Worm (Caenorhabditis elegans) whole organism, late embryonic: ENCODE results near the gene C03E10.3.
A peak's percentile ranks its signal among the peaks of the same experiment; 100 is the strongest.

ENCODE experiments used
- C08G9.2 ChIP-seq: sonication (generic microtip); optimal IDR thresholded peaks from 2 replicates; lab custom pipeline; 2016; ENCODE audit warnings: mild to moderate bottlenecking, missing genetic modification characterization, moderate library complexity, missing compliant biosample characterization
- C38D4.7 ChIP-seq: fragments of 200-800 bp; sonication (Bioruptor generic); optimal IDR thresholded peaks from 2 replicates; lab custom pipeline; 2018; ENCODE audit warnings: mild to moderate bottlenecking, missing genetic modification characterization, moderate library complexity, missing compliant biosample characterization
- F13H6.1 ChIP-seq: sonication (generic microtip); optimal IDR thresholded peaks from 2 replicates; lab custom pipeline; 2016; ENCODE audit warnings: missing genetic modification characterization, missing compliant biosample characterization
- K02D7.2 ChIP-seq: sonication (generic microtip); optimal IDR thresholded peaks from 2 replicates; lab custom pipeline; 2017; ENCODE audit warnings: mild to moderate bottlenecking, missing genetic modification characterization, missing compliant biosample characterization
- K09A11.1 ChIP-seq: sonication (generic microtip); optimal IDR thresholded peaks from 2 replicates; lab custom pipeline; 2017; ENCODE audit warnings: antibody characterized with exemption, mild to moderate bottlenecking, missing genetic modification characterization, missing compliant biosample characterization; ENCODE audit not compliant: insufficient read depth
- ama-1 ChIP-seq: fragments of 150-350 bp; optimal IDR thresholded peaks from 2 replicates; lab custom pipeline; 2014
- ceh-18 ChIP-seq: sonication (generic microtip); optimal IDR thresholded peaks from 2 replicates; lab custom pipeline; 2016; ENCODE audit warnings: missing genetic modification characterization, missing compliant biosample characterization
- ceh-19 ChIP-seq: fragments of 200-800 bp; sonication (Bioruptor generic); optimal IDR thresholded peaks from 2 replicates; lab custom pipeline; 2018; ENCODE audit warnings: mild to moderate bottlenecking, missing genetic modification characterization, missing compliant biosample characterization
- ceh-22 ChIP-seq: sonication (generic microtip); optimal IDR thresholded peaks from 2 replicates; lab custom pipeline; 2017; ENCODE audit warnings: missing biosample characterization, missing genetic modification characterization
- ceh-24 ChIP-seq: sonication (generic microtip); optimal IDR thresholded peaks from 2 replicates; lab custom pipeline; 2016; ENCODE audit warnings: mild to moderate bottlenecking, missing genetic modification characterization, missing compliant biosample characterization
- ceh-30 ChIP-seq: fragments of 150-350 bp; optimal IDR thresholded peaks from 2 replicates; lab custom pipeline; 2014; ENCODE audit warnings: missing biosample characterization, missing genetic modification characterization
- ceh-34 ChIP-seq: sonication (generic microtip); optimal IDR thresholded peaks from 2 replicates; lab custom pipeline; 2016; ENCODE audit warnings: mild to moderate bottlenecking, missing genetic modification characterization, missing compliant biosample characterization
- ceh-45 ChIP-seq: fragments of 200-800 bp; sonication (Bioruptor generic); IDR thresholded peaks from 2 replicates; pipeline ENCODE4 v1.3.6; 2022; ENCODE audit warnings: missing genetic modification reagents, missing genetic modification characterization, missing compliant biosample characterization
- dmd-4 ChIP-seq: sonication (generic microtip); optimal IDR thresholded peaks from 2 replicates; lab custom pipeline; 2016; ENCODE audit warnings: borderline replicate concordance, missing genetic modification characterization, missing compliant biosample characterization
- elt-2 ChIP-seq: sonication (generic microtip); optimal IDR thresholded peaks from 2 replicates; lab custom pipeline; 2016; ENCODE audit warnings: missing genetic modification reagents, missing genetic modification characterization, missing compliant biosample characterization
- elt-4 ChIP-seq: sonication (generic microtip); optimal IDR thresholded peaks from 2 replicates; lab custom pipeline; 2016; ENCODE audit warnings: missing genetic modification characterization, missing compliant biosample characterization
- ets-4 ChIP-seq: sonication (generic microtip); optimal IDR thresholded peaks from 2 replicates; lab custom pipeline; 2016; ENCODE audit warnings: missing genetic modification characterization, missing compliant biosample characterization
- eyg-1 ChIP-seq: sonication (generic microtip); optimal IDR thresholded peaks from 2 replicates; lab custom pipeline; 2016; ENCODE audit warnings: missing genotype, missing genetic modification characterization, missing compliant biosample characterization
- fkh-10 ChIP-seq: fragments of 150-350 bp; optimal IDR thresholded peaks from 2 replicates; lab custom pipeline; 2014; ENCODE audit warnings: missing biosample characterization, missing genetic modification reagents, missing genetic modification characterization
- fkh-6 ChIP-seq: sonication (generic microtip); optimal IDR thresholded peaks from 2 replicates; lab custom pipeline; 2016; ENCODE audit warnings: missing genetic modification characterization, missing compliant biosample characterization
- gmeb-2 ChIP-seq: sonication (generic microtip); optimal IDR thresholded peaks from 2 replicates; lab custom pipeline; 2016; ENCODE audit warnings: missing genetic modification characterization, inconsistent platforms, missing compliant biosample characterization
- hlh-13 ChIP-seq: fragments of 200-800 bp; sonication (Bioruptor generic); optimal IDR thresholded peaks from 2 replicates; lab custom pipeline; 2018; ENCODE audit warnings: mild to moderate bottlenecking, missing genetic modification characterization, missing compliant biosample characterization
- hlh-30 ChIP-seq: sonication (generic microtip); optimal IDR thresholded peaks from 2 replicates; lab custom pipeline; 2017; ENCODE audit warnings: antibody characterized with exemption, missing genetic modification characterization, missing compliant biosample characterization; ENCODE audit not compliant: insufficient read depth
- hlh-8 ChIP-seq: sonication (generic microtip); optimal IDR thresholded peaks from 2 replicates; lab custom pipeline; 2016; ENCODE audit warnings: missing genotype, missing genetic modification characterization, missing compliant biosample characterization
- lim-6 ChIP-seq: sonication (generic microtip); optimal IDR thresholded peaks from 2 replicates; lab custom pipeline; 2016; ENCODE audit warnings: missing genetic modification characterization, missing compliant biosample characterization
- lin-11 ChIP-seq: fragments of 200-800 bp; sonication (Bioruptor generic); optimal IDR thresholded peaks from 2 replicates; lab custom pipeline; 2018; ENCODE audit warnings: mild to moderate bottlenecking, missing genetic modification characterization, missing compliant biosample characterization
- madf-2 ChIP-seq: sonication (generic microtip); optimal IDR thresholded peaks from 2 replicates; lab custom pipeline; 2017; ENCODE audit warnings: missing genetic modification characterization, missing compliant biosample characterization
- mec-3 ChIP-seq: sonication (generic microtip); optimal IDR thresholded peaks from 2 replicates; lab custom pipeline; 2016; ENCODE audit warnings: borderline replicate concordance, missing genetic modification characterization, missing compliant biosample characterization
- nfya-1 ChIP-seq: sonication (generic microtip); optimal IDR thresholded peaks from 2 replicates; lab custom pipeline; 2017; ENCODE audit warnings: missing genetic modification characterization, mild to moderate bottlenecking, missing compliant biosample characterization, antibody characterized with exemption, moderate library complexity
- nhr-11 ChIP-seq: fragments of 150-350 bp; optimal IDR thresholded peaks from 2 replicates; lab custom pipeline; 2014; ENCODE audit warnings: missing biosample characterization, missing genetic modification characterization
- npax-4 ChIP-seq: sonication (generic microtip); optimal IDR thresholded peaks from 2 replicates; lab custom pipeline; 2016; ENCODE audit warnings: missing genetic modification characterization, missing compliant biosample characterization
- pros-1 ChIP-seq: fragments of 150-350 bp; optimal IDR thresholded peaks from 2 replicates; lab custom pipeline; 2014; ENCODE audit warnings: missing biosample characterization, missing genetic modification reagents, missing genetic modification characterization
- ref-2 ChIP-seq: sonication (generic microtip); optimal IDR thresholded peaks from 2 replicates; lab custom pipeline; 2016; ENCODE audit warnings: missing genetic modification characterization, missing compliant biosample characterization
- sox-2 ChIP-seq: fragments of 200-800 bp; sonication (Bioruptor generic); IDR thresholded peaks from 2 replicates; pipeline ENCODE4 v1.3.6; 2022; ENCODE audit warnings: missing genetic modification reagents, missing genetic modification characterization, missing compliant biosample characterization
- tbx-2 ChIP-seq: sonication (generic microtip); optimal IDR thresholded peaks from 2 replicates; lab custom pipeline; 2016; ENCODE audit warnings: missing genetic modification characterization, missing compliant biosample characterization
- ttx-3 ChIP-seq: sonication (generic microtip); optimal IDR thresholded peaks from 2 replicates; lab custom pipeline; 2016; ENCODE audit warnings: missing genetic modification reagents, missing genetic modification characterization, missing compliant biosample characterization
- unc-3 ChIP-seq, 2 experiments: fragments of 200-800 bp in 1 of 2; sonication (Bioruptor generic) in 1 of 2; sonication (generic microtip) in 1 of 2; conservative IDR thresholded peaks in 1 of 2; optimal IDR thresholded peaks in 1 of 2; 2 replicates each; pipeline versions ENCODE4 v1.3.6 to Lab custom; 2016 to 2022; ENCODE audit warnings: missing compliant biosample characterization in 2 of 2, missing genetic modification characterization in 2 of 2, missing genetic modification reagents in 1 of 2
- unc-86 ChIP-seq: sonication (generic microtip); optimal IDR thresholded peaks from 2 replicates; lab custom pipeline; 2016; ENCODE audit warnings: missing genetic modification characterization, missing compliant biosample characterization
- ztf-16 ChIP-seq: sonication (generic microtip); optimal IDR thresholded peaks from 2 replicates; lab custom pipeline; 2017; ENCODE audit warnings: missing genetic modification characterization, missing compliant biosample characterization

C03E10.3 gene

ce11 chrV:11314025-11314880, 28.0 kb downstream of the C03E10.3 start (continued):
- TF ChIP-seq elt-2 (tag; lab: Kevin White, UChicago): peak; percentile 100
- peak; percentile 97 for TF ChIP-seq ceh-24 (tag; lab: Kevin White, UChicago)
- TF ChIP-seq ama-1 (lab: Kevin White, UChicago): no peak
- TF ChIP-seq dmd-4 (tag; lab: Kevin White, UChicago): peak; percentile 98
- TF ChIP-seq elt-4 (tag; lab: Kevin White, UChicago): peak; percentile 97
- TF ChIP-seq C38D4.7: peak; percentile 97
- TF ChIP-seq ets-4: peak; percentile 94
- TF ChIP-seq ztf-16: peak; percentile 97
- TF ChIP-seq madf-2 (tag; lab: Kevin White, UChicago): peak; percentile 97
- TF ChIP-seq ceh-30: peak; percentile 96
- peak; percentile 99 for TF ChIP-seq ceh-19 (GFP tag; lab: Kevin White, UChicago)
- peak; percentile 85 for TF ChIP-seq fkh-10 (GFP tag; lab: Kevin White, UChicago)
- TF ChIP-seq lim-6: peak; percentile 99
- TF ChIP-seq nfya-1 (tag; lab: Kevin White, UChicago): peak; percentile 91
- TF ChIP-seq mec-3 (tag; lab: Kevin White, UChicago): peak; percentile 88
- no peak for TF ChIP-seq nhr-11 (tag; lab: Kevin White, UChicago)
- TF ChIP-seq gmeb-2 (tag; lab: Kevin White, UChicago): peak; percentile 99
- peak; percentile 99 for TF ChIP-seq ceh-34 (tag; lab: Kevin White, UChicago)
- peak; percentile 90 for TF ChIP-seq pros-1 (tag; lab: Kevin White, UChicago)

- TF ChIP-seq ceh-18 (tag; lab: Kevin White, UChicago): no peak
- no peak for TF ChIP-seq sox-2
- TF ChIP-seq eyg-1: no peak
- no peak for TF ChIP-seq C38D4.7
- TF ChIP-seq ceh-19 (GFP tag; lab: Kevin White, UChicago): no peak
- TF ChIP-seq elt-4 (tag; lab: Kevin White, UChicago): no peak
- no peak for TF ChIP-seq unc-3 (GFP tag; conservative IDR thresholded peaks at IDR 0.05; lab: Robert Waterston, UW)
- no peak for TF ChIP-seq unc-3 (tag; optimal IDR thresholded peaks at IDR 0.05; lab: Kevin White, UChicago)
- TF ChIP-seq hlh-13 (GFP tag; lab: Kevin White, UChicago): no peak
- TF ChIP-seq hlh-30 (tag; lab: Kevin White, UChicago): no peak
- no peak for TF ChIP-seq ceh-24 (tag; lab: Kevin White, UChicago)
- TF ChIP-seq ceh-22 (tag; lab: Kevin White, UChicago): no peak
- no peak for TF ChIP-seq ceh-45 (GFP tag; lab: Robert Waterston, UW)
- no peak for TF ChIP-seq pros-1 (tag; lab: Kevin White, UChicago)
- no peak for TF ChIP-seq elt-2 (tag; lab: Kevin White, UChicago)
- TF ChIP-seq npax-4: no peak
- TF ChIP-seq dmd-4 (tag; lab: Kevin White, UChicago): no peak
- TF ChIP-seq lin-11 (tag; lab: Kevin White, UChicago): no peak
- TF ChIP-seq hlh-8 (tag; lab: Kevin White, UChicago): no peak
- TF ChIP-seq lim-6: no peak
- TF ChIP-seq tbx-2 (tag; lab: Kevin White, UChicago): no peak
These were observed 30.6 kb downstream of the C03E10.3 start, which contains the start of gene cutl-18 for ce11 chrV:11316801-11317200. Gene cutl-18, minus strand, starts transcription at chrV:11316901.

ce11 chrV:11320860-11321259, 34.6 kb downstream of the C03E10.3 start:
- no peak for TF ChIP-seq ttx-3 (tag; lab: Kevin White, UChicago)
- TF ChIP-seq ceh-45 (GFP tag; lab: Robert Waterston, UW): no peak
- no peak for TF ChIP-seq C08G9.2 (tag; lab: Kevin White, UChicago)

- TF ChIP-seq C38D4.7 (no peak), dmd-4 (tag; lab: Kevin White, UChicago) (no peak), ref-2 (tag; lab: Kevin White, UChicago) (no peak), F13H6.1 (tag; lab: Kevin White, UChicago) (no peak), fkh-6 (tag; lab: Kevin White, UChicago) (no peak), npax-4 (no peak), K02D7.2 (tag; lab: Kevin White, UChicago) (no peak), unc-86 (tag; lab: Kevin White, UChicago) (no peak), K09A11.1 (tag; lab: Kevin White, UChicago) (no peak), ttx-3 (tag; lab: Kevin White, UChicago) (no peak)
These were observed 35.5 kb downstream of the C03E10.3 start, which contains the start of gene F47G9.4 for ce11 chrV:11321719-11322118. Gene F47G9.4, minus strand, starts transcription at chrV:11321816.
